Fruit fly (Drosophila melanogaster) whole organism, embryonic: ENCODE measurements around the gene Vav.

Source experiments
- CG10267 ChIP-seq: fragments of 200-800 bp; sonication (Bioruptor generic); optimal IDR thresholded peaks from 2 replicates; lab custom pipeline; 2018; ENCODE audit warnings: missing biosample characterization, mild to moderate bottlenecking, missing genetic modification characterization, moderate library complexity
- CG10366 ChIP-seq: fragments of 200-800 bp; sonication (Bioruptor generic); IDR thresholded peaks from 2 replicates; pipeline ENCODE4 v1.3.6; 2022; ENCODE audit warnings: missing biosample characterization, missing genetic modification characterization
- CG11085 ChIP-seq: fragments of 200-800 bp; sonication (Bioruptor generic); IDR thresholded peaks from 2 replicates; pipeline ENCODE4 v1.3.6; 2022; ENCODE audit warnings: missing biosample characterization, missing genetic modification characterization
- CG11093 ChIP-seq: fragments of 200-800 bp; sonication (Bioruptor generic); IDR thresholded peaks from 3 replicates; pipeline ENCODE4 v1.3.6; 2022; ENCODE audit warnings: missing biosample characterization, missing genetic modification characterization
- CG11456 ChIP-seq: fragments of 200-800 bp; sonication (Bioruptor generic); IDR thresholded peaks from 3 replicates; pipeline ENCODE4 v1.3.6; 2022; ENCODE audit warnings: missing biosample characterization, missing genetic modification characterization
- CG11504 ChIP-seq: fragments of 200-800 bp; sonication (Bioruptor generic); optimal IDR thresholded peaks from 3 replicates; lab custom pipeline; 2019; ENCODE audit warnings: missing biosample characterization, mild to moderate bottlenecking, missing genetic modification characterization, moderate library complexity
- CG12299 ChIP-seq: fragments of 200-800 bp; sonication (Bioruptor generic); optimal IDR thresholded peaks from 2 replicates; lab custom pipeline; 2018; ENCODE audit warnings: missing biosample characterization, mild to moderate bottlenecking, missing genetic modification characterization
- CG14050 ChIP-seq: fragments of 200-800 bp; sonication (Bioruptor generic); IDR thresholded peaks from 3 replicates; pipeline ENCODE4 v1.3.6; 2022; ENCODE audit warnings: missing biosample characterization, missing genetic modification characterization
- CG15514 ChIP-seq: fragments of 200-800 bp; sonication (Bioruptor generic); optimal IDR thresholded peaks from 3 replicates; lab custom pipeline; 2017; ENCODE audit warnings: missing biosample characterization, missing genetic modification characterization, mild to moderate bottlenecking, moderate library complexity, missing genetic modification reagents
- CG16779 ChIP-seq: fragments of 200-800 bp; sonication (Bioruptor generic); IDR thresholded peaks from 2 replicates; pipeline ENCODE4 v1.3.6; 2022; ENCODE audit warnings: missing biosample characterization, missing genetic modification characterization
- CG17829 ChIP-seq: fragments of 200-800 bp; optimal IDR thresholded peaks from 2 replicates; lab custom pipeline; 2019; ENCODE audit warnings: missing biosample characterization, mild to moderate bottlenecking, missing genetic modification characterization, moderate library complexity
- CG18011 ChIP-seq: fragments of 200-800 bp; sonication (Bioruptor generic); optimal IDR thresholded peaks from 2 replicates; lab custom pipeline; 2017; ENCODE audit warnings: missing biosample characterization, missing genetic modification characterization, mild to moderate bottlenecking, moderate library complexity, missing genotype
- CG18599 ChIP-seq: fragments of 200-800 bp; sonication (Bioruptor generic); optimal IDR thresholded peaks from 3 replicates; lab custom pipeline; 2017; ENCODE audit warnings: missing biosample characterization, missing genetic modification characterization, mild to moderate bottlenecking, moderate library complexity, missing genetic modification reagents
- CG2116 ChIP-seq: fragments of 200-800 bp; sonication (Bioruptor generic); optimal IDR thresholded peaks from 3 replicates; lab custom pipeline; 2018; ENCODE audit warnings: missing biosample characterization, mild to moderate bottlenecking, missing genetic modification characterization
- CG3281 ChIP-seq: fragments of 200-800 bp; sonication (Bioruptor generic); optimal IDR thresholded peaks from 3 replicates; lab custom pipeline; 2017; ENCODE audit warnings: missing biosample characterization, mild to moderate bottlenecking, missing genetic modification characterization
- CG3995 ChIP-seq: fragments of 200-800 bp; sonication (Bioruptor generic); optimal IDR thresholded peaks from 3 replicates; lab custom pipeline; 2016; ENCODE audit warnings: missing biosample characterization, missing genetic modification characterization
- CG4282 ChIP-seq: fragments of 200-800 bp; sonication (Bioruptor generic); optimal IDR thresholded peaks from 2 replicates; lab custom pipeline; 2016; ENCODE audit warnings: missing biosample characterization, missing genetic modification characterization
- CG4360 ChIP-seq: fragments of 200-800 bp; sonication (Bioruptor generic); IDR thresholded peaks from 2 replicates; pipeline ENCODE4 v1.3.6; 2022; ENCODE audit warnings: missing biosample characterization, missing genetic modification characterization
- CG4617 ChIP-seq: fragments of 200-800 bp; sonication (Bioruptor generic); optimal IDR thresholded peaks from 3 replicates; lab custom pipeline; 2016; ENCODE audit warnings: missing biosample characterization, missing genetic modification characterization, borderline replicate concordance
- CG4820 ChIP-seq: fragments of 200-800 bp; sonication (Bioruptor generic); optimal IDR thresholded peaks from 3 replicates; lab custom pipeline; 2016; ENCODE audit warnings: missing biosample characterization, missing genetic modification characterization
- CG6175 ChIP-seq: fragments of 200-800 bp; sonication (Bioruptor generic); IDR thresholded peaks from 3 replicates; pipeline ENCODE4 v1.3.6; 2022; ENCODE audit warnings: missing biosample characterization, missing genetic modification characterization
- CG6854 ChIP-seq: fragments of 200-800 bp; sonication (Bioruptor generic); optimal IDR thresholded peaks from 3 replicates; lab custom pipeline; 2017; ENCODE audit warnings: missing biosample characterization, mild to moderate bottlenecking, missing genetic modification characterization
- CG9797 ChIP-seq: fragments of 200-800 bp; sonication (Bioruptor generic); optimal IDR thresholded peaks from 3 replicates; lab custom pipeline; 2018; ENCODE audit warnings: missing biosample characterization, mild to moderate bottlenecking, missing genetic modification characterization
- HHEX ChIP-seq: fragments of 200-800 bp; sonication (Bioruptor generic); optimal IDR thresholded peaks from 3 replicates; lab custom pipeline; 2017; ENCODE audit warnings: missing biosample characterization, mild to moderate bottlenecking, missing genetic modification characterization, missing genetic modification reagents
- HLHmδ ChIP-seq: fragments of 200-800 bp; sonication (Bioruptor generic); optimal IDR thresholded peaks from 2 replicates; lab custom pipeline; 2018; ENCODE audit warnings: missing biosample characterization, mild to moderate bottlenecking, missing genetic modification characterization, moderate library complexity
- HmgD ChIP-seq: fragments of 200-800 bp; sonication (Bioruptor generic); optimal IDR thresholded peaks from 3 replicates; lab custom pipeline; 2016; ENCODE audit warnings: missing biosample characterization, missing genetic modification characterization
- Hr3 ChIP-seq: fragments of 200-800 bp; sonication (Bioruptor generic); optimal IDR thresholded peaks from 3 replicates; lab custom pipeline; 2016; ENCODE audit warnings: missing biosample characterization, missing genetic modification characterization
- MBD-R2 ChIP-seq: fragments of 200-800 bp; sonication (Bioruptor generic); IDR thresholded peaks from 2 replicates; pipeline ENCODE4 v1.3.6; 2022; ENCODE audit warnings: missing biosample characterization, missing genetic modification characterization
- MESR4 ChIP-seq: fragments of 200-800 bp; sonication (Bioruptor generic); optimal IDR thresholded peaks from 2 replicates; lab custom pipeline; 2018; ENCODE audit warnings: missing biosample characterization, mild to moderate bottlenecking, missing genetic modification characterization, moderate library complexity
- Oli ChIP-seq: fragments of 200-800 bp; sonication (Bioruptor generic); optimal IDR thresholded peaks from 2 replicates; lab custom pipeline; 2018; ENCODE audit warnings: missing biosample characterization, mild to moderate bottlenecking, missing genetic modification characterization, moderate library complexity
- Pdp1 ChIP-seq, 2 experiments: fragments of 200-800 bp; sonication (Bioruptor generic); optimal IDR thresholded peaks; 3 replicates each; lab custom pipeline; 2016; ENCODE audit warnings: missing biosample characterization in 2 of 2, missing genetic modification characterization in 2 of 2, mild to moderate bottlenecking in 1 of 2, moderate library complexity in 1 of 2
- Ravus ChIP-seq: fragments of 200-800 bp; sonication (Bioruptor generic); IDR thresholded peaks from 2 replicates; pipeline ENCODE4 v1.3.6; 2022; ENCODE audit warnings: missing biosample characterization, missing genetic modification characterization
- Tbp ChIP-seq: fragments of >200 bp; optimal IDR thresholded peaks from 2 replicates; lab custom pipeline; 2018; ENCODE audit warnings: missing biosample characterization, missing genetic modification characterization
- amos ChIP-seq: fragments of 200-800 bp; sonication (Bioruptor generic); IDR thresholded peaks from 2 replicates; pipeline ENCODE4 v1.3.6; 2022; ENCODE audit warnings: missing biosample characterization, missing genetic modification characterization; ENCODE audit not compliant: partially characterized antibody
- az2 ChIP-seq: fragments of 200-800 bp; sonication (Bioruptor generic); optimal IDR thresholded peaks from 3 replicates; lab custom pipeline; 2016; ENCODE audit warnings: missing biosample characterization, missing genetic modification characterization
- bab2 ChIP-seq: fragments of 200-800 bp; sonication (Bioruptor generic); optimal IDR thresholded peaks from 2 replicates; lab custom pipeline; 2016; ENCODE audit warnings: missing biosample characterization, missing genetic modification characterization
- cg ChIP-seq: fragments of 200-800 bp; sonication (Bioruptor generic); optimal IDR thresholded peaks from 3 replicates; lab custom pipeline; 2019; ENCODE audit warnings: missing biosample characterization, mild to moderate bottlenecking, missing genetic modification characterization, moderate library complexity
- da ChIP-seq: fragments of 200-800 bp; sonication (Bioruptor generic); optimal IDR thresholded peaks from 2 replicates; lab custom pipeline; 2016; ENCODE audit warnings: missing biosample characterization, missing genetic modification characterization
- dimm ChIP-seq: fragments of 200-800 bp; sonication (Bioruptor generic); IDR thresholded peaks from 2 replicates; pipeline ENCODE4 v1.3.6; 2022; ENCODE audit warnings: missing biosample characterization, missing genetic modification characterization
- gcm2 ChIP-seq: fragments of 200-800 bp; sonication (Bioruptor generic); optimal IDR thresholded peaks from 2 replicates; lab custom pipeline; 2016; ENCODE audit warnings: missing biosample characterization, missing genetic modification characterization
- ken ChIP-seq: fragments of 200-800 bp; sonication (Bioruptor generic); IDR thresholded peaks from 3 replicates; pipeline ENCODE4 v1.3.6; 2022; ENCODE audit warnings: missing biosample characterization, missing genetic modification characterization
- lbe ChIP-seq: fragments of 200-800 bp; sonication (Bioruptor generic); optimal IDR thresholded peaks from 2 replicates; lab custom pipeline; 2016; ENCODE audit warnings: missing biosample characterization, mild to moderate bottlenecking, missing genetic modification characterization
- mam ChIP-seq: fragments of 200-800 bp; sonication (Bioruptor generic); optimal IDR thresholded peaks from 3 replicates; lab custom pipeline; 2016; ENCODE audit warnings: missing biosample characterization, missing genetic modification characterization
- odd ChIP-seq: fragments of 200-800 bp; sonication (Bioruptor generic); optimal IDR thresholded peaks from 2 replicates; lab custom pipeline; 2017; ENCODE audit warnings: missing biosample characterization, mild to moderate bottlenecking, missing genetic modification characterization
- phol ChIP-seq: fragments of 200-800 bp; sonication (Bioruptor generic); optimal IDR thresholded peaks from 3 replicates; lab custom pipeline; 2018; ENCODE audit warnings: missing biosample characterization, mild to moderate bottlenecking, missing genetic modification characterization, moderate library complexity
- so ChIP-seq: fragments of 200-800 bp; sonication (Bioruptor generic); IDR thresholded peaks from 3 replicates; pipeline ENCODE4 v1.3.6; 2022; ENCODE audit warnings: missing biosample characterization, missing genetic modification characterization
- sob ChIP-seq: fragments of 200-800 bp; sonication (Bioruptor generic); IDR thresholded peaks from 2 replicates; pipeline ENCODE4 v1.3.6; 2022; ENCODE audit warnings: missing biosample characterization, missing genetic modification characterization
- tup ChIP-seq: fragments of 200-800 bp; sonication (Bioruptor generic); optimal IDR thresholded peaks from 2 replicates; lab custom pipeline; 2016; ENCODE audit warnings: missing biosample characterization, mild to moderate bottlenecking, missing genetic modification characterization, moderate library complexity
- unc-4 ChIP-seq: fragments of 200-800 bp; sonication (Bioruptor generic); IDR thresholded peaks from 2 replicates; pipeline ENCODE4 v1.3.6; 2022; ENCODE audit warnings: missing biosample characterization, missing genetic modification characterization; ENCODE audit not compliant: partially characterized antibody
- zf30C ChIP-seq: fragments of 200-800 bp; sonication (Bioruptor generic); optimal IDR thresholded peaks from 3 replicates; lab custom pipeline; 2018; ENCODE audit warnings: missing biosample characterization, mild to moderate bottlenecking, missing genetic modification characterization

Vav gene

dm6 chrX:19268484-19269068 is 7.0 kb downstream of the Vav start, which contains the start of gene CG8010 (continued):
- peak; percentile 17 for TF ChIP-seq HLHmδ (GFP tag; lab: Kevin White, UChicago)
- TF ChIP-seq CG18599 = no peak
- peak; percentile 89 for TF ChIP-seq MBD-R2 (GFP tag; lab: Robert Waterston, UW)
- TF ChIP-seq CG4360 (GFP tag; lab: Robert Waterston, UW) = peak; percentile 16; the same call in 1 of the 2 replicates
- TF ChIP-seq sob (GFP tag; lab: Robert Waterston, UW) = 0 out of 2 replicates have a peak, but pooled peaks have one; percentile 24
- TF ChIP-seq CG6175 = no peak
- TF ChIP-seq CG11504 = no peak
- TF ChIP-seq CG3281 (GFP tag; lab: Kevin White, UChicago) = peak; percentile 44
- peak; percentile 4 for TF ChIP-seq phol (tag; lab: Kevin White, UChicago)
- TF ChIP-seq CG4617 = peak; percentile 32
- peak; percentile 24; the same call in 1 of the 2 replicates for TF ChIP-seq CG10366 (GFP tag; lab: Robert Waterston, UW)
- TF ChIP-seq HHEX = no peak
- no peak for TF ChIP-seq CG12299 (tag; lab: Kevin White, UChicago)
- TF ChIP-seq CG17829 (tag; lab: Kevin White, UChicago) = peak; percentile 41
- no peak for TF ChIP-seq dimm
- TF ChIP-seq Tbp (GFP tag; lab: Kevin White, UChicago) = no peak
- TF ChIP-seq CG14050 (GFP tag; lab: Robert Waterston, UW) = no peak
- no peak for TF ChIP-seq gcm2 (GFP tag; lab: Kevin White, UChicago)
- no peak for TF ChIP-seq CG11093
- TF ChIP-seq MESR4 = peak; percentile 87
- TF ChIP-seq az2 = peak; percentile 2
- peak; percentile 77 for TF ChIP-seq CG15514 (GFP tag; lab: Kevin White, UChicago)
- no peak for TF ChIP-seq CG18011 (GFP tag; lab: Kevin White, UChicago)
- peak; percentile 47; the same call in 1 of the 2 replicates for TF ChIP-seq unc-4 (GFP tag; lab: Robert Waterston, UW)
- TF ChIP-seq CG9797 (GFP tag; lab: Kevin White, UChicago) = peak; percentile 12
- TF ChIP-seq CG16779 (GFP tag; lab: Robert Waterston, UW) = no peak
- TF ChIP-seq CG4282 (GFP tag; lab: Kevin White, UChicago) = no peak
- TF ChIP-seq Hr3 (GFP tag; lab: Kevin White, UChicago) = no peak
- no peak for TF ChIP-seq odd (GFP tag; lab: Kevin White, UChicago)
- peak; percentile 41; the same call in 1 of the 2 replicates for TF ChIP-seq amos (GFP tag; lab: Robert Waterston, UW)
- no peak for TF ChIP-seq HmgD (GFP tag; lab: Kevin White, UChicago)
- TF ChIP-seq tup (GFP tag; lab: Kevin White, UChicago) = no peak
- TF ChIP-seq CG11085 = no peak
- TF ChIP-seq lbe (GFP tag; lab: Kevin White, UChicago) = no peak
- TF ChIP-seq da = peak; percentile 24
- peak; percentile 81 for TF ChIP-seq zf30C
- peak; percentile 39; the same call in 1 of the 3 replicates for TF ChIP-seq CG11456
- no peak for TF ChIP-seq CG6854 (GFP tag; lab: Kevin White, UChicago)
- peak; percentile 40 for TF ChIP-seq CG10267 (tag; lab: Kevin White, UChicago)
- no peak for TF ChIP-seq mam (GFP tag; lab: Kevin White, UChicago)
- no peak for TF ChIP-seq so (GFP tag; lab: Robert Waterston, UW)
- no peak for TF ChIP-seq cg (GFP tag; lab: Kevin White, UChicago)
- peak in 1 of 2 experiments; percentile 28 for TF ChIP-seq Pdp1 (GFP tag; optimal IDR thresholded peaks at IDR 0.05; lab: Kevin White, UChicago)
- no peak for TF ChIP-seq Oli (tag; lab: Kevin White, UChicago)
- no peak for TF ChIP-seq Ravus
- no peak for TF ChIP-seq CG3995 (GFP tag; lab: Kevin White, UChicago)
- no peak for TF ChIP-seq bab2 (GFP tag; lab: Kevin White, UChicago)
- TF ChIP-seq ken = 0 out of 3 replicates have a peak, but pooled peaks have one; percentile 20
- TF ChIP-seq CG2116 (GFP tag; lab: Kevin White, UChicago) = peak; percentile 92
- no peak for TF ChIP-seq CG4820
